Fruit fly (Drosophila melanogaster) ovary, adult (tissue): ENCODE data around the gene COX6CL.

ENCODE experiments used
- CG17801 ChIP-seq: fragments of 200-800 bp; optimal IDR thresholded peaks from 2 replicates; lab custom pipeline; 2019; ENCODE audit warnings: missing biosample characterization, mild to moderate bottlenecking, missing genetic modification characterization, moderate library complexity; ENCODE audit not compliant: partially characterized antibody

COX6CL gene

dm6 chr2L:5818343-5818742 lies at the start of gene COX6CL:
Gene COX6CL, minus strand, starts transcription at chr2L:5818443.
- TF ChIP-seq CG17801 (GFP tag; lab: Kevin White, UChicago): no peak

- TF ChIP-seq CG17801 (GFP tag; lab: Kevin White, UChicago): no peak
Observed at dm6 chr2L:5866791-5867190, 48.5 kb upstream of the COX6CL start.

dm6 chr2L:5856786-5857185 lies 38.5 kb upstream of the COX6CL start:
- TF ChIP-seq CG17801 (GFP tag; lab: Kevin White, UChicago): no peak

dm6 chr2L:5823704-5824103 lies 5.5 kb upstream of the COX6CL start, which contains the start of gene TrissinR:
Gene TrissinR, plus strand, starts transcription at chr2L:5824004.
- TF ChIP-seq CG17801 (GFP tag; lab: Kevin White, UChicago): no peak

dm6 chr2L:5820930-5821329 lies 2.7 kb upstream of the COX6CL start:
- TF ChIP-seq CG17801 (GFP tag; lab: Kevin White, UChicago): no peak

dm6 chr2L:5811274-5811673 lies 7.0 kb downstream of the COX6CL start, which contains the start of gene CG43307:
Gene CG43307, plus strand, starts transcription at chr2L:5811574.
- no peak for TF ChIP-seq CG17801 (GFP tag; lab: Kevin White, UChicago)

dm6 chr2L:5805091-5805817 lies 13.0 kb downstream of the COX6CL start, which contains the start of gene CG11034:
Gene CG11034, plus strand, starts transcription at chr2L:5805395.
- TF ChIP-seq CG17801 (GFP tag; lab: Kevin White, UChicago): no peak

- no peak for TF ChIP-seq CG17801 (GFP tag; lab: Kevin White, UChicago)
Observed at dm6 chr2L:5804077-5804476, 14.2 kb downstream of the COX6CL start.

- no peak for TF ChIP-seq CG17801 (GFP tag; lab: Kevin White, UChicago)
Observed at dm6 chr2L:5801926-5802325, 16.3 kb downstream of the COX6CL start, which contains the start of the genes CG14005 and CG7239. Gene CG14005, minus strand, starts transcription at chr2L:5801975. Gene CG7239, plus strand, starts transcription at chr2L:5802220.

- no peak for TF ChIP-seq CG17801 (GFP tag; lab: Kevin White, UChicago)
Observed at dm6 chr2L:5800388-5800748, 17.9 kb downstream of the COX6CL start.

dm6 chr2L:5799435-5800387 lies 18.5 kb downstream of the COX6CL start, which contains the start of gene CG9171:
Gene CG9171, minus strand, starts transcription at chr2L:5800253.
- peak; percentile 39 for TF ChIP-seq CG17801 (GFP tag; lab: Kevin White, UChicago)

- no peak for TF ChIP-seq CG17801 (GFP tag; lab: Kevin White, UChicago)
Observed at dm6 chr2L:5798629-5799028, 19.6 kb downstream of the COX6CL start.

dm6 chr2L:5797977-5798376 lies 20.3 kb downstream of the COX6CL start:
- no peak for TF ChIP-seq CG17801 (GFP tag; lab: Kevin White, UChicago)

- no peak for TF ChIP-seq CG17801 (GFP tag; lab: Kevin White, UChicago)
Observed at dm6 chr2L:5795192-5795591, 23.1 kb downstream of the COX6CL start.

- no peak for TF ChIP-seq CG17801 (GFP tag; lab: Kevin White, UChicago)
Observed at dm6 chr2L:5793098-5793497, 25.1 kb downstream of the COX6CL start.
